Fruit fly (Drosophila melanogaster) whole organism, embryonic: ENCODE measurements around the gene CG43799.

ENCODE experiments used
- ATbp ChIP-seq: fragments of 200-800 bp; sonication (Bioruptor generic); optimal IDR thresholded peaks from 2 replicates; lab custom pipeline; 2017; ENCODE audit warnings: missing biosample characterization, mild to moderate bottlenecking, missing genetic modification characterization, missing genetic modification reagents
- Ada2b ChIP-seq: fragments of 200-800 bp; sonication (Bioruptor generic); IDR thresholded peaks from 2 replicates; pipeline ENCODE4 v1.3.6; 2022; ENCODE audit warnings: missing biosample characterization, missing genetic modification characterization
- CG10366 ChIP-seq: fragments of 200-800 bp; sonication (Bioruptor generic); IDR thresholded peaks from 2 replicates; pipeline ENCODE4 v1.3.6; 2022; ENCODE audit warnings: missing biosample characterization, missing genetic modification characterization
- CG10565 ChIP-seq: fragments of 200-800 bp; sonication (Bioruptor generic); optimal IDR thresholded peaks from 3 replicates; lab custom pipeline; 2016; ENCODE audit warnings: missing biosample characterization, mild to moderate bottlenecking, missing genetic modification characterization
- CG13624 ChIP-seq: fragments of 200-800 bp; sonication (Bioruptor generic); optimal IDR thresholded peaks from 2 replicates; lab custom pipeline; 2016; ENCODE audit warnings: missing biosample characterization, missing genetic modification characterization
- CG16863 ChIP-seq: fragments of 200-800 bp; sonication (Bioruptor generic); optimal IDR thresholded peaks from 3 replicates; lab custom pipeline; 2016; ENCODE audit warnings: missing biosample characterization, missing genetic modification characterization
- CG17328 ChIP-seq: fragments of 200-800 bp; sonication (Bioruptor generic); IDR thresholded peaks from 2 replicates; pipeline ENCODE4 v1.3.6; 2022; ENCODE audit warnings: missing biosample characterization, missing genetic modification characterization
- CG18619 ChIP-seq: fragments of 200-800 bp; sonication (Bioruptor generic); optimal IDR thresholded peaks from 3 replicates; lab custom pipeline; 2017; ENCODE audit warnings: missing biosample characterization, mild to moderate bottlenecking, missing genetic modification characterization
- CG18764 ChIP-seq: fragments of 200-800 bp; sonication (Bioruptor generic); optimal IDR thresholded peaks from 3 replicates; lab custom pipeline; 2016; ENCODE audit warnings: missing biosample characterization, missing genetic modification characterization
- CG33213 ChIP-seq: fragments of 200-800 bp; sonication (Bioruptor generic); optimal IDR thresholded peaks from 3 replicates; lab custom pipeline; 2016; ENCODE audit warnings: missing biosample characterization, missing genetic modification characterization
- CG3995 ChIP-seq: fragments of 200-800 bp; sonication (Bioruptor generic); optimal IDR thresholded peaks from 3 replicates; lab custom pipeline; 2016; ENCODE audit warnings: missing biosample characterization, missing genetic modification characterization
- CG6254 ChIP-seq: fragments of 200-800 bp; sonication (Bioruptor generic); optimal IDR thresholded peaks from 3 replicates; lab custom pipeline; 2017; ENCODE audit warnings: mild to moderate bottlenecking, missing biosample characterization, missing genetic modification reagents, missing genetic modification characterization
- CG6765 ChIP-seq: fragments of 200-800 bp; sonication (Bioruptor generic); optimal IDR thresholded peaks from 3 replicates; lab custom pipeline; 2017; ENCODE audit warnings: missing biosample characterization, mild to moderate bottlenecking, missing genetic modification characterization
- CG7271 ChIP-seq: fragments of 200-800 bp; sonication (Bioruptor generic); optimal IDR thresholded peaks from 2 replicates; lab custom pipeline; 2018; ENCODE audit warnings: missing biosample characterization, mild to moderate bottlenecking, missing genetic modification characterization, moderate library complexity
- CG7963 ChIP-seq: fragments of 200-800 bp; sonication (Bioruptor generic); IDR thresholded peaks from 3 replicates; pipeline ENCODE4 v1.3.6; 2022; ENCODE audit warnings: missing biosample characterization, missing genetic modification characterization; ENCODE audit not compliant: partially characterized antibody
- CG8290 ChIP-seq, 3 experiments: fragments of 200-800 bp; sonication (Bioruptor generic); optimal IDR thresholded peaks; 2 replicates each; lab custom pipeline; 2016 to 2019; ENCODE audit warnings: missing biosample characterization in 3 of 3, missing genetic modification characterization in 3 of 3, mild to moderate bottlenecking in 2 of 3, moderate library complexity in 1 of 3
- CG8388 ChIP-seq: fragments of 200-800 bp; sonication (Bioruptor generic); optimal IDR thresholded peaks from 2 replicates; lab custom pipeline; 2019; ENCODE audit warnings: missing biosample characterization, mild to moderate bottlenecking, missing genetic modification characterization, moderate library complexity
- CG9797 ChIP-seq: fragments of 200-800 bp; sonication (Bioruptor generic); optimal IDR thresholded peaks from 3 replicates; lab custom pipeline; 2018; ENCODE audit warnings: missing biosample characterization, mild to moderate bottlenecking, missing genetic modification characterization
- CG9817 ChIP-seq: fragments of 200-800 bp; sonication (Bioruptor generic); optimal IDR thresholded peaks from 2 replicates; lab custom pipeline; 2018; ENCODE audit warnings: missing biosample characterization, mild to moderate bottlenecking, missing genetic modification characterization, moderate library complexity
- Drgx ChIP-seq: fragments of 200-800 bp; sonication (Bioruptor generic); IDR thresholded peaks from 2 replicates; pipeline ENCODE4 v1.3.6; 2022; ENCODE audit warnings: missing biosample characterization, missing genetic modification characterization
- Fer3 ChIP-seq: fragments of 200-800 bp; sonication (Bioruptor generic); optimal IDR thresholded peaks from 2 replicates; lab custom pipeline; 2018; ENCODE audit warnings: missing biosample characterization, mild to moderate bottlenecking, missing genetic modification characterization, moderate library complexity
- HHEX ChIP-seq: fragments of 200-800 bp; sonication (Bioruptor generic); optimal IDR thresholded peaks from 3 replicates; lab custom pipeline; 2017; ENCODE audit warnings: missing biosample characterization, mild to moderate bottlenecking, missing genetic modification characterization, missing genetic modification reagents
- Hr51 ChIP-seq, 2 experiments: fragments of 200-800 bp; sonication (Bioruptor generic); optimal IDR thresholded peaks; 2 replicates in 1 of 2; 3 replicates in 1 of 2; lab custom pipeline; 2016 to 2018; ENCODE audit warnings: missing biosample characterization in 2 of 2, missing genetic modification characterization in 2 of 2, mild to moderate bottlenecking in 1 of 2, moderate library complexity in 1 of 2
- Hr78 ChIP-seq, 2 experiments: fragments of 200-800 bp in 1 of 2; fragments of >200 bp in 1 of 2; sonication (Bioruptor generic) in 1 of 2; optimal IDR thresholded peaks; 2 replicates each; lab custom pipeline; 2017 to 2019; ENCODE audit warnings: missing biosample characterization in 2 of 2, missing genetic modification characterization in 2 of 2, mild to moderate bottlenecking in 1 of 2, moderate library complexity in 1 of 2
- Hsf ChIP-seq: fragments of 200-800 bp; sonication (Bioruptor generic); optimal IDR thresholded peaks from 3 replicates; lab custom pipeline; 2016; ENCODE audit warnings: missing biosample characterization, missing genetic modification characterization
- Kr ChIP-seq: fragments of 200-800 bp; sonication (Bioruptor generic); optimal IDR thresholded peaks from 2 replicates; lab custom pipeline; 2017; ENCODE audit warnings: missing biosample characterization, mild to moderate bottlenecking, missing genetic modification characterization
- Mad ChIP-seq: fragments of 200-800 bp; sonication (Bioruptor generic); optimal IDR thresholded peaks from 2 replicates; lab custom pipeline; 2016; ENCODE audit warnings: missing biosample characterization, missing genetic modification characterization
- Ptx1 ChIP-seq: fragments of 200-800 bp; sonication (Bioruptor generic); IDR thresholded peaks from 2 replicates; pipeline ENCODE4 v1.3.6; 2022; ENCODE audit warnings: missing biosample characterization, missing genetic modification characterization
- Rfx ChIP-seq: fragments of 200-800 bp; sonication (Bioruptor generic); IDR thresholded peaks from 2 replicates; pipeline ENCODE4 v1.3.6; 2022; ENCODE audit warnings: missing biosample characterization, missing genetic modification characterization
- Scr ChIP-seq: fragments of 200-800 bp; sonication (Bioruptor generic); IDR thresholded peaks from 2 replicates; pipeline ENCODE4 v1.3.6; 2022; ENCODE audit warnings: missing biosample characterization, missing genetic modification characterization; ENCODE audit not compliant: partially characterized antibody
- Sox102F ChIP-seq: fragments of 200-800 bp; sonication (Bioruptor generic); optimal IDR thresholded peaks from 2 replicates; lab custom pipeline; 2018; ENCODE audit warnings: missing biosample characterization, mild to moderate bottlenecking, missing genetic modification characterization, moderate library complexity
- Ssrp ChIP-seq: fragments of 200-800 bp; sonication (Bioruptor generic); optimal IDR thresholded peaks from 2 replicates; lab custom pipeline; 2018; ENCODE audit warnings: missing biosample characterization, mild to moderate bottlenecking, missing genetic modification characterization, moderate library complexity
- ara ChIP-seq: fragments of 200-800 bp; sonication (Bioruptor generic); IDR thresholded peaks from 2 replicates; pipeline ENCODE4 v1.3.6; 2022; ENCODE audit warnings: missing biosample characterization, missing genetic modification characterization
- ase ChIP-seq: fragments of 200-800 bp; sonication (Bioruptor generic); IDR thresholded peaks from 3 replicates; pipeline ENCODE4 v1.3.6; 2022; ENCODE audit warnings: missing biosample characterization, missing genetic modification characterization
- bowl ChIP-seq: fragments of 200-800 bp; sonication (Bioruptor generic); IDR thresholded peaks from 2 replicates; pipeline ENCODE4 v1.3.6; 2022; ENCODE audit warnings: missing biosample characterization, missing genetic modification characterization
- ci ChIP-seq: fragments of 200-800 bp; sonication (Bioruptor generic); IDR thresholded peaks from 3 replicates; pipeline ENCODE4 v1.3.6; 2022; ENCODE audit warnings: missing biosample characterization, missing genetic modification characterization
- fd96Cb ChIP-seq: fragments of 200-800 bp; sonication (Bioruptor generic); optimal IDR thresholded peaks from 2 replicates; lab custom pipeline; 2018; ENCODE audit warnings: missing biosample characterization, mild to moderate bottlenecking, missing genetic modification characterization, moderate library complexity
- jigr1 ChIP-seq: fragments of 200-800 bp; sonication (Bioruptor generic); IDR thresholded peaks from 3 replicates; pipeline ENCODE4 v1.3.6; 2022; ENCODE audit warnings: missing biosample characterization, missing genetic modification characterization
- lmd ChIP-seq: fragments of 200-800 bp; sonication (Bioruptor generic); IDR thresholded peaks from 2 replicates; pipeline ENCODE4 v1.3.6; 2022; ENCODE audit warnings: missing biosample characterization, missing genetic modification characterization
- luna ChIP-seq: fragments of 200-800 bp; sonication (Bioruptor generic); optimal IDR thresholded peaks from 2 replicates; lab custom pipeline; 2016; ENCODE audit warnings: missing biosample characterization, missing genetic modification characterization
- nau ChIP-seq: fragments of 200-800 bp; sonication (Bioruptor generic); optimal IDR thresholded peaks from 3 replicates; lab custom pipeline; 2017; ENCODE audit warnings: missing biosample characterization, mild to moderate bottlenecking, missing genetic modification characterization, missing genetic modification reagents
- oc ChIP-seq: fragments of 200-800 bp; sonication (Bioruptor generic); optimal IDR thresholded peaks from 2 replicates; lab custom pipeline; 2018; ENCODE audit warnings: missing biosample characterization, mild to moderate bottlenecking, missing genetic modification characterization, moderate library complexity
- pnt ChIP-seq: fragments of 200-800 bp; sonication (Bioruptor generic); optimal IDR thresholded peaks from 3 replicates; lab custom pipeline; 2016; ENCODE audit warnings: missing biosample characterization, missing genetic modification characterization
- prd ChIP-seq, 3 experiments: fragments of >200 bp in 2 of 3; fragments of 200-800 bp in 1 of 3; sonication (Bioruptor generic) in 1 of 3; optimal IDR thresholded peaks in 2 of 3; IDR thresholded peaks in 1 of 3; 2 replicates in 2 of 3; 3 replicates in 1 of 3; pipeline versions ENCODE4 v1.3.6 to Lab custom; 2017 to 2022; ENCODE audit warnings: missing biosample characterization in 1 of 3, missing genetic modification characterization in 1 of 3
- slou ChIP-seq: fragments of 200-800 bp; sonication (Bioruptor generic); optimal IDR thresholded peaks from 3 replicates; lab custom pipeline; 2016; ENCODE audit warnings: missing biosample characterization, missing genetic modification characterization
- so ChIP-seq: fragments of 200-800 bp; sonication (Bioruptor generic); IDR thresholded peaks from 3 replicates; pipeline ENCODE4 v1.3.6; 2022; ENCODE audit warnings: missing biosample characterization, missing genetic modification characterization
- sqz ChIP-seq: fragments of 200-800 bp; sonication (Bioruptor generic); optimal IDR thresholded peaks from 3 replicates; lab custom pipeline; 2018; ENCODE audit warnings: missing biosample characterization, mild to moderate bottlenecking, missing genetic modification characterization
- trh ChIP-seq: fragments of 200-800 bp; sonication (Bioruptor generic); optimal IDR thresholded peaks from 2 replicates; lab custom pipeline; 2016; ENCODE audit warnings: missing biosample characterization, missing genetic modification characterization
- tup ChIP-seq: fragments of 200-800 bp; sonication (Bioruptor generic); optimal IDR thresholded peaks from 2 replicates; lab custom pipeline; 2016; ENCODE audit warnings: missing biosample characterization, mild to moderate bottlenecking, missing genetic modification characterization, moderate library complexity
- vvl ChIP-seq: fragments of 200-800 bp; sonication (Bioruptor generic); IDR thresholded peaks from 2 replicates; pipeline ENCODE4 v1.3.6; 2022; ENCODE audit warnings: missing biosample characterization, missing genetic modification characterization

CG43799 gene

dm6 chr2L:7270270-7270669, 42.7 kb downstream of the CG43799 start (continued):
- TF ChIP-seq ci (GFP tag; lab: Robert Waterston, UW): peak; percentile 54; the same call in 1 of the 3 replicates
- peak; percentile 17 for TF ChIP-seq CG16863 (GFP tag; lab: Kevin White, UChicago)
- no peak for TF ChIP-seq Fer3 (tag; lab: Kevin White, UChicago)
- no peak for TF ChIP-seq Mad (GFP tag; lab: Kevin White, UChicago)
- no peak for TF ChIP-seq Rfx
- peak; percentile 17 for TF ChIP-seq CG7271
- TF ChIP-seq bowl (GFP tag; lab: Robert Waterston, UW): no peak
- TF ChIP-seq oc (tag; lab: Kevin White, UChicago): peak; percentile 71
- TF ChIP-seq CG8290 (GFP tag; optimal IDR thresholded peaks at IDR 0.05; lab: Kevin White, UChicago): no peak
- TF ChIP-seq CG8290 (tag; optimal IDR thresholded peaks at IDR 0.05; lab: Kevin White, UChicago): no peak
- TF ChIP-seq CG9797 (GFP tag; lab: Kevin White, UChicago): no peak
- TF ChIP-seq CG13624: no peak
- TF ChIP-seq CG9817 (tag; lab: Kevin White, UChicago): no peak
- no peak for TF ChIP-seq tup (GFP tag; lab: Kevin White, UChicago)
- TF ChIP-seq sqz (GFP tag; lab: Kevin White, UChicago): peak; percentile 11
- peak; percentile 65 for TF ChIP-seq ara (GFP tag; lab: Robert Waterston, UW)
- TF ChIP-seq HHEX (GFP tag; lab: Kevin White, UChicago): no peak
- TF ChIP-seq Scr (GFP tag; lab: Robert Waterston, UW): no peak
- TF ChIP-seq ase (GFP tag; lab: Robert Waterston, UW): no peak
- TF ChIP-seq Sox102F (GFP tag; lab: Kevin White, UChicago): peak; percentile 68
- peak in 1 of 2 experiments; percentile 25 for TF ChIP-seq Hr51 (GFP tag; optimal IDR thresholded peaks at IDR 0.05; lab: Kevin White, UChicago)
- no peak for TF ChIP-seq Ada2b
- no peak for TF ChIP-seq so (GFP tag; lab: Robert Waterston, UW)
- no peak for TF ChIP-seq nau
- no peak for TF ChIP-seq jigr1 (GFP tag; lab: Robert Waterston, UW)
- peak; percentile 10 for TF ChIP-seq pnt (GFP tag; lab: Kevin White, UChicago)
- no peak for TF ChIP-seq Kr (GFP tag; lab: Kevin White, UChicago)
- no peak for TF ChIP-seq CG7963
- no peak for TF ChIP-seq CG3995
- peak; percentile 0 for TF ChIP-seq CG33213 (GFP tag; lab: Kevin White, UChicago)
- TF ChIP-seq prd (optimal IDR thresholded peaks at IDR 0.05; lab: Kevin White, UChicago): no peak
- peak; percentile 68 for TF ChIP-seq prd (GFP tag; IDR thresholded peaks at IDR 0.05; lab: Robert Waterston, UW)
- no peak for TF ChIP-seq luna (GFP tag; lab: Kevin White, UChicago)
- no peak for TF ChIP-seq lmd (GFP tag; lab: Robert Waterston, UW)
- TF ChIP-seq CG10565: no peak
- TF ChIP-seq fd96Cb: peak; percentile 68
- peak; percentile 64 for TF ChIP-seq Ssrp (tag; lab: Kevin White, UChicago)
- TF ChIP-seq CG6254 (GFP tag; lab: Kevin White, UChicago): peak; percentile 45
- TF ChIP-seq ATbp (GFP tag; lab: Kevin White, UChicago): peak; percentile 18
- no peak for TF ChIP-seq CG18764 (GFP tag; lab: Kevin White, UChicago)
- no peak for TF ChIP-seq CG10366
- TF ChIP-seq Ptx1 (GFP tag; lab: Robert Waterston, UW): 0 out of 2 replicates have a peak, but pooled peaks have one; percentile 12
- peak; percentile 42 for TF ChIP-seq Hsf (GFP tag; lab: Kevin White, UChicago)
- TF ChIP-seq Hr78 (GFP tag; optimal IDR thresholded peaks at IDR 0.05; lab: Kevin White, UChicago): peak in 1 of 2 experiments; percentile 24
- TF ChIP-seq CG18619 (GFP tag; lab: Kevin White, UChicago): peak; percentile 21
- TF ChIP-seq CG8388 (GFP tag; lab: Kevin White, UChicago): peak; percentile 70
- peak; percentile 41; the same call in 1 of the 2 replicates for TF ChIP-seq Drgx (GFP tag; lab: Robert Waterston, UW)
- TF ChIP-seq trh (GFP tag; lab: Kevin White, UChicago): no peak
- no peak for TF ChIP-seq slou (GFP tag; lab: Kevin White, UChicago)
- TF ChIP-seq vvl: peak; percentile 78
- TF ChIP-seq CG6765 (GFP tag; lab: Kevin White, UChicago): no peak
- TF ChIP-seq CG17328: peak; percentile 76
